Worm (Caenorhabditis elegans) whole organism, L3 larva: ENCODE data around the gene sdz-13.

Experiments used
- aly-2 ChIP-seq: fragments of 150-350 bp; optimal IDR thresholded peaks from 2 replicates; lab custom pipeline; 2014; ENCODE audit warnings: missing biosample characterization, missing genetic modification characterization
- ceh-82 ChIP-seq: fragments of 150-350 bp; optimal IDR thresholded peaks from 2 replicates; lab custom pipeline; 2014; ENCODE audit warnings: missing biosample characterization, missing genetic modification characterization
- egl-27 ChIP-seq: sonication (generic microtip); optimal IDR thresholded peaks from 4 replicates; lab custom pipeline; 2017; ENCODE audit warnings: missing biosample characterization, missing genetic modification reagents, missing genetic modification characterization
- elt-1 ChIP-seq: fragments of 150-350 bp; optimal IDR thresholded peaks from 2 replicates; lab custom pipeline; 2014; ENCODE audit warnings: missing biosample characterization, missing genetic modification characterization
- elt-2 ChIP-seq: sonication (generic microtip); optimal IDR thresholded peaks from 2 replicates; lab custom pipeline; 2016; ENCODE audit warnings: missing genetic modification reagents, mild to moderate bottlenecking, missing genetic modification characterization, missing compliant biosample characterization
- elt-3 ChIP-seq, 3 experiments: fragments of 150-350 bp in 1 of 3; sonication (generic microtip) in 2 of 3; optimal IDR thresholded peaks; 2 replicates in 2 of 3; 4 replicates in 1 of 3; lab custom pipeline; 2014 to 2017; ENCODE audit warnings: missing biosample characterization in 3 of 3, missing genetic modification characterization in 3 of 3
- mdl-1 ChIP-seq: fragments of 150-350 bp; optimal IDR thresholded peaks from 2 replicates; lab custom pipeline; 2014; ENCODE audit warnings: missing biosample characterization, missing genetic modification characterization
- mml-1 ChIP-seq: fragments of 150-350 bp; sonication (generic microtip); optimal IDR thresholded peaks from 3 replicates; lab custom pipeline; 2014; ENCODE audit warnings: missing biosample characterization, missing genetic modification characterization
- nhr-11 ChIP-seq: fragments of 150-350 bp; optimal IDR thresholded peaks from 2 replicates; lab custom pipeline; 2014; ENCODE audit warnings: missing biosample characterization, missing genetic modification characterization
- nhr-237 ChIP-seq: fragments of 150-350 bp; optimal IDR thresholded peaks from 2 replicates; lab custom pipeline; 2014; ENCODE audit warnings: missing biosample characterization, missing genetic modification characterization
- nhr-76 ChIP-seq: fragments of 150-350 bp; sonication (generic microtip); optimal IDR thresholded peaks from 5 replicates; lab custom pipeline; 2014; ENCODE audit warnings: missing biosample characterization, missing genetic modification characterization
- pqm-1 ChIP-seq: fragments of 150-350 bp; optimal IDR thresholded peaks from 2 replicates; lab custom pipeline; 2017; ENCODE audit warnings: missing biosample characterization, missing genetic modification characterization, inconsistent platforms
- skn-1 ChIP-seq: fragments of 150-350 bp; optimal IDR thresholded peaks from 2 replicates; lab custom pipeline; 2014; ENCODE audit warnings: missing biosample characterization, missing genetic modification characterization

ce11 chrIV:10894255-10894654, 14.8 kb upstream of the sdz-13 start, which contains the start of gene srlf-14:
- no peak for TF ChIP-seq nhr-237
- no peak for TF ChIP-seq ceh-82 (tag; lab: Kevin White, UChicago)
- no peak for TF ChIP-seq elt-1
- no peak for TF ChIP-seq nhr-76 (tag; lab: Kevin White, UChicago)
- no peak for TF ChIP-seq mdl-1 (tag; lab: Kevin White, UChicago)
- TF ChIP-seq aly-2 (tag; lab: Kevin White, UChicago) = no peak
- no peak for TF ChIP-seq elt-3 (tag; optimal IDR thresholded peaks at IDR 0.05; lab: Kevin White, UChicago)
- no peak for TF ChIP-seq pqm-1 (tag; lab: Kevin White, UChicago)
- no peak for TF ChIP-seq elt-2
- TF ChIP-seq nhr-11 = no peak
- no peak for TF ChIP-seq skn-1 (tag; lab: Kevin White, UChicago)
- no peak for TF ChIP-seq mml-1 (tag; lab: Kevin White, UChicago)
- TF ChIP-seq egl-27 = no peak
